Fruit fly (Drosophila melanogaster) whole organism, embryonic: ENCODE data around the gene CG8117.

Experiments used
- Atf6 ChIP-seq: fragments of 200-800 bp; sonication (Bioruptor generic); IDR thresholded peaks from 2 replicates; pipeline ENCODE4 v1.3.6; 2022; ENCODE audit warnings: missing biosample characterization, missing genetic modification characterization
- CG10147 ChIP-seq: fragments of 200-800 bp; sonication (Bioruptor generic); optimal IDR thresholded peaks from 2 replicates; lab custom pipeline; 2019; ENCODE audit warnings: missing biosample characterization, mild to moderate bottlenecking, missing genetic modification characterization, moderate library complexity
- CG10209 ChIP-seq: fragments of 200-800 bp; sonication (Bioruptor generic); optimal IDR thresholded peaks from 3 replicates; lab custom pipeline; 2017; ENCODE audit warnings: missing biosample characterization, mild to moderate bottlenecking, missing genetic modification characterization, missing genetic modification reagents
- CG11504 ChIP-seq: fragments of 200-800 bp; sonication (Bioruptor generic); optimal IDR thresholded peaks from 3 replicates; lab custom pipeline; 2019; ENCODE audit warnings: missing biosample characterization, mild to moderate bottlenecking, missing genetic modification characterization, moderate library complexity
- CG1233 ChIP-seq: fragments of 200-800 bp; sonication (Bioruptor generic); optimal IDR thresholded peaks from 4 replicates; lab custom pipeline; 2018; ENCODE audit warnings: missing biosample characterization, mild to moderate bottlenecking, missing genetic modification characterization
- CG14441 ChIP-seq: fragments of 200-800 bp; sonication (Bioruptor generic); IDR thresholded peaks from 2 replicates; pipeline ENCODE4 v1.3.6; 2022; ENCODE audit warnings: missing biosample characterization, missing genetic modification characterization
- CG16863 ChIP-seq: fragments of 200-800 bp; sonication (Bioruptor generic); optimal IDR thresholded peaks from 3 replicates; lab custom pipeline; 2016; ENCODE audit warnings: missing biosample characterization, missing genetic modification characterization
- CG17359 ChIP-seq: fragments of 200-800 bp; sonication (Bioruptor generic); optimal IDR thresholded peaks from 3 replicates; lab custom pipeline; 2018; ENCODE audit warnings: missing biosample characterization, mild to moderate bottlenecking, missing genetic modification characterization, moderate library complexity
- CG17568 ChIP-seq: fragments of 200-800 bp; sonication (Bioruptor generic); optimal IDR thresholded peaks from 2 replicates; lab custom pipeline; 2018; ENCODE audit warnings: missing biosample characterization, mild to moderate bottlenecking, missing genetic modification characterization, moderate library complexity
- CG18619 ChIP-seq: fragments of 200-800 bp; sonication (Bioruptor generic); optimal IDR thresholded peaks from 3 replicates; lab custom pipeline; 2017; ENCODE audit warnings: missing biosample characterization, mild to moderate bottlenecking, missing genetic modification characterization
- CG3281 ChIP-seq: fragments of 200-800 bp; sonication (Bioruptor generic); optimal IDR thresholded peaks from 3 replicates; lab custom pipeline; 2017; ENCODE audit warnings: missing biosample characterization, mild to moderate bottlenecking, missing genetic modification characterization
- CG3407 ChIP-seq: fragments of 200-800 bp; sonication (Bioruptor generic); optimal IDR thresholded peaks from 2 replicates; lab custom pipeline; 2018; ENCODE audit warnings: missing biosample characterization, mild to moderate bottlenecking, missing genetic modification characterization
- CG6813 ChIP-seq: fragments of 200-800 bp; sonication (Bioruptor generic); optimal IDR thresholded peaks from 2 replicates; lab custom pipeline; 2017; ENCODE audit warnings: missing biosample characterization, missing genetic modification characterization, mild to moderate bottlenecking, moderate library complexity, missing genetic modification reagents
- CG6854 ChIP-seq: fragments of 200-800 bp; sonication (Bioruptor generic); optimal IDR thresholded peaks from 3 replicates; lab custom pipeline; 2017; ENCODE audit warnings: missing biosample characterization, mild to moderate bottlenecking, missing genetic modification characterization
- CG7928 ChIP-seq: fragments of 200-800 bp; sonication (Bioruptor generic); optimal IDR thresholded peaks from 2 replicates; lab custom pipeline; 2017; ENCODE audit warnings: missing biosample characterization, mild to moderate bottlenecking, missing genetic modification characterization
- CG8388 ChIP-seq: fragments of 200-800 bp; sonication (Bioruptor generic); optimal IDR thresholded peaks from 2 replicates; lab custom pipeline; 2019; ENCODE audit warnings: missing biosample characterization, mild to moderate bottlenecking, missing genetic modification characterization, moderate library complexity
- Dek ChIP-seq: fragments of 200-800 bp; sonication (Bioruptor generic); optimal IDR thresholded peaks from 3 replicates; lab custom pipeline; 2019; ENCODE audit warnings: missing biosample characterization, mild to moderate bottlenecking, missing genetic modification characterization, moderate library complexity
- Dfd ChIP-seq, 2 experiments: fragments of >200 bp; optimal IDR thresholded peaks; 2 replicates each; lab custom pipeline; 2017; ENCODE audit warnings: missing biosample characterization in 2 of 2, missing genetic modification characterization in 2 of 2
- Dp ChIP-seq: fragments of 200-800 bp; sonication (Bioruptor generic); optimal IDR thresholded peaks from 2 replicates; lab custom pipeline; 2018; ENCODE audit warnings: missing biosample characterization, mild to moderate bottlenecking, missing genetic modification characterization, moderate library complexity
- Fer1 ChIP-seq: fragments of 200-800 bp; sonication (Bioruptor generic); optimal IDR thresholded peaks from 2 replicates; lab custom pipeline; 2017; ENCODE audit warnings: missing biosample characterization, mild to moderate bottlenecking, missing genetic modification characterization
- Fer3 ChIP-seq: fragments of 200-800 bp; sonication (Bioruptor generic); optimal IDR thresholded peaks from 2 replicates; lab custom pipeline; 2018; ENCODE audit warnings: missing biosample characterization, mild to moderate bottlenecking, missing genetic modification characterization, moderate library complexity
- Hmr ChIP-seq: fragments of 200-800 bp; sonication (Bioruptor generic); optimal IDR thresholded peaks from 3 replicates; lab custom pipeline; 2017; ENCODE audit warnings: mild to moderate bottlenecking, missing biosample characterization, missing genetic modification reagents, missing genetic modification characterization
- Nf-YB ChIP-seq: fragments of 200-800 bp; sonication (Bioruptor generic); optimal IDR thresholded peaks from 3 replicates; lab custom pipeline; 2019; ENCODE audit warnings: missing biosample characterization, mild to moderate bottlenecking, missing genetic modification characterization, moderate library complexity
- PHDP ChIP-seq: fragments of 200-800 bp; sonication (Bioruptor generic); optimal IDR thresholded peaks from 3 replicates; lab custom pipeline; 2018; ENCODE audit warnings: missing biosample characterization, mild to moderate bottlenecking, missing genetic modification characterization, moderate library complexity
- Rfx ChIP-seq: fragments of 200-800 bp; sonication (Bioruptor generic); IDR thresholded peaks from 2 replicates; pipeline ENCODE4 v1.3.6; 2022; ENCODE audit warnings: missing biosample characterization, missing genetic modification characterization
- Sin3A ChIP-seq: fragments of >200 bp; optimal IDR thresholded peaks from 2 replicates; lab custom pipeline; 2018
- Sox100B ChIP-seq: fragments of 200-800 bp; sonication (Bioruptor generic); optimal IDR thresholded peaks from 3 replicates; lab custom pipeline; 2018; ENCODE audit warnings: missing biosample characterization, mild to moderate bottlenecking, missing genetic modification characterization
- Spps ChIP-seq: fragments of 200-800 bp; sonication (Bioruptor generic); optimal IDR thresholded peaks from 2 replicates; lab custom pipeline; 2018; ENCODE audit warnings: missing biosample characterization, mild to moderate bottlenecking, missing genetic modification characterization
- ase ChIP-seq: fragments of 200-800 bp; sonication (Bioruptor generic); IDR thresholded peaks from 3 replicates; pipeline ENCODE4 v1.3.6; 2022; ENCODE audit warnings: missing biosample characterization, missing genetic modification characterization
- az2 ChIP-seq: fragments of 200-800 bp; sonication (Bioruptor generic); optimal IDR thresholded peaks from 3 replicates; lab custom pipeline; 2016; ENCODE audit warnings: missing biosample characterization, missing genetic modification characterization
- bcd ChIP-seq: fragments of 200-800 bp; sonication (Bioruptor generic); optimal IDR thresholded peaks from 2 replicates; lab custom pipeline; 2017; ENCODE audit warnings: missing biosample characterization, mild to moderate bottlenecking, missing genetic modification characterization
- crol ChIP-seq: fragments of 200-800 bp; sonication (Bioruptor generic); IDR thresholded peaks from 2 replicates; pipeline ENCODE4 v1.3.6; 2022; ENCODE audit warnings: missing biosample characterization, missing genetic modification characterization
- crp ChIP-seq, 2 experiments: fragments of 200-800 bp; sonication (Bioruptor generic); optimal IDR thresholded peaks; 2 replicates in 1 of 2; 3 replicates in 1 of 2; lab custom pipeline; 2017; ENCODE audit warnings: missing biosample characterization in 2 of 2, missing genetic modification characterization in 2 of 2, mild to moderate bottlenecking in 1 of 2, moderate library complexity in 1 of 2
- da ChIP-seq: fragments of 200-800 bp; sonication (Bioruptor generic); optimal IDR thresholded peaks from 2 replicates; lab custom pipeline; 2016; ENCODE audit warnings: missing biosample characterization, missing genetic modification characterization
- dmrt99B ChIP-seq: fragments of 200-800 bp; sonication (Bioruptor generic); optimal IDR thresholded peaks from 2 replicates; lab custom pipeline; 2018; ENCODE audit warnings: missing biosample characterization, mild to moderate bottlenecking, missing genetic modification characterization, moderate library complexity
- fd3F ChIP-seq: fragments of 200-800 bp; sonication (Bioruptor generic); optimal IDR thresholded peaks from 2 replicates; lab custom pipeline; 2018; ENCODE audit warnings: missing biosample characterization, mild to moderate bottlenecking, missing genetic modification characterization, moderate library complexity
- ftz-f1 ChIP-seq: fragments of 200-800 bp; sonication (Bioruptor generic); optimal IDR thresholded peaks from 2 replicates; lab custom pipeline; 2016; ENCODE audit warnings: missing biosample characterization, missing genetic modification characterization
- otp ChIP-seq: fragments of 200-800 bp; sonication (Bioruptor generic); IDR thresholded peaks from 3 replicates; pipeline ENCODE4, ENCODE4 v1.3.6; 2022; ENCODE audit warnings: missing biosample characterization, missing genetic modification characterization
- pan ChIP-seq, 4 experiments: fragments of >200 bp in 3 of 4; fragments of 200-800 bp in 1 of 4; sonication (Bioruptor generic) in 1 of 4; optimal IDR thresholded peaks in 3 of 4; IDR thresholded peaks in 1 of 4; 2 replicates each; pipeline versions ENCODE4 v1.3.6 to Lab custom; 2017 to 2022; ENCODE audit warnings: missing biosample characterization in 2 of 4, missing genetic modification characterization in 2 of 4, mixed read lengths in 1 of 4
- pfk ChIP-seq: fragments of 200-800 bp; sonication (Bioruptor generic); optimal IDR thresholded peaks from 2 replicates; lab custom pipeline; 2018; ENCODE audit warnings: missing biosample characterization, mild to moderate bottlenecking, missing genetic modification characterization, moderate library complexity
- pzg ChIP-seq: fragments of 200-800 bp; sonication (Bioruptor generic); optimal IDR thresholded peaks from 3 replicates; lab custom pipeline; 2018; ENCODE audit warnings: missing biosample characterization, mild to moderate bottlenecking, missing genetic modification characterization, moderate library complexity
- schlank ChIP-seq: fragments of 200-800 bp; sonication (Bioruptor generic); optimal IDR thresholded peaks from 2 replicates; lab custom pipeline; 2018; ENCODE audit warnings: missing biosample characterization, mild to moderate bottlenecking, missing genetic modification characterization
- sd ChIP-seq: fragments of 200-800 bp; sonication (Bioruptor generic); optimal IDR thresholded peaks from 3 replicates; lab custom pipeline; 2018; ENCODE audit warnings: missing biosample characterization, mild to moderate bottlenecking, missing genetic modification characterization, moderate library complexity
- sens ChIP-seq: fragments of 200-800 bp; sonication (Bioruptor generic); peaks from one replicate; lab custom pipeline; 2016; ENCODE audit warnings: missing biosample characterization, missing genetic modification characterization
- seq ChIP-seq: fragments of 200-800 bp; sonication (Bioruptor generic); IDR thresholded peaks from 2 replicates; pipeline ENCODE4 v1.3.6; 2022; ENCODE audit warnings: missing biosample characterization, missing genetic modification characterization
- so ChIP-seq: fragments of 200-800 bp; sonication (Bioruptor generic); IDR thresholded peaks from 3 replicates; pipeline ENCODE4 v1.3.6; 2022; ENCODE audit warnings: missing biosample characterization, missing genetic modification characterization
- sug ChIP-seq: fragments of 200-800 bp; optimal IDR thresholded peaks from 2 replicates; lab custom pipeline; 2019; ENCODE audit warnings: missing biosample characterization, mild to moderate bottlenecking, missing genetic modification characterization, moderate library complexity
- trem ChIP-seq: fragments of 200-800 bp; optimal IDR thresholded peaks from 3 replicates; lab custom pipeline; 2019; ENCODE audit warnings: missing biosample characterization, mild to moderate bottlenecking, missing genetic modification characterization, moderate library complexity
- usp ChIP-seq: fragments of >200 bp; optimal IDR thresholded peaks from 2 replicates; lab custom pipeline; 2017; ENCODE audit warnings: missing biosample characterization, missing genetic modification characterization
- wor ChIP-seq: fragments of 200-800 bp; sonication (Bioruptor generic); IDR thresholded peaks from 2 replicates; pipeline ENCODE4 v1.3.6; 2022; ENCODE audit warnings: missing biosample characterization, missing genetic modification characterization
- yki ChIP-seq: fragments of >200 bp; optimal IDR thresholded peaks from 3 replicates; lab custom pipeline; 2018

Gene CG8117

DNA sequence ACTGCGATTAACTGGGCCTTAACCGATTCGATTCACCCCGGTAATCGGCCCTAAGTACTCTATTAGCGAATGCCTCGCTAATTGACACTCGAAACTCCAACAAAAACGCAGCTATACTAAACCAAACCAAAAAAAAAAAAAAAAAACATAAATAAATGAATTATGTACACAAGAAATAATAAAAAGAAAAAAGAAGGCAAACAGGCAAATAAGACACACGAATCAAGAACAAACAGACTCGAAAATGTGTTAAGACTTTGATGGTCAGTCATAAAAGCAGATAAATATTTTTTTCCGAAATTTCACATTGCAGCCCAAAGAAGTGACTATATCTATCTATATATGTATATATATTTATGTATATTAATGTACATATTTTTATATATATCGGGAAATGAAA, 4.1 kb upstream of the CG8117 start (continued):
- TF ChIP-seq Dfd (GFP tag; optimal IDR thresholded peaks at IDR 0.05; lab: Kevin White, UChicago) (no peak), CG6813 (no peak), Hmr (peak; percentile 20), Dek (tag; lab: Kevin White, UChicago) (no peak), Dp (GFP tag; lab: Kevin White, UChicago) (no peak), sd (no peak), CG1233 (GFP tag; lab: Kevin White, UChicago) (peak; percentile 4), sens (peak; percentile 59), pfk (no peak), CG17568 (GFP tag; lab: Kevin White, UChicago) (peak; percentile 18), CG10147 (GFP tag; lab: Kevin White, UChicago) (no peak), yki (lab: Kevin White, UChicago) (no peak), Sox100B (GFP tag; lab: Kevin White, UChicago) (peak; percentile 13), wor (GFP tag; lab: Robert Waterston, UW) (no peak), crol (GFP tag; lab: Robert Waterston, UW) (no peak), PHDP (tag; lab: Kevin White, UChicago) (peak; percentile 39), CG8388 (no peak), trem (tag; lab: Kevin White, UChicago) (no peak), otp (GFP tag; lab: Robert Waterston, UW) (0 out of 3 replicates have a peak, but pooled peaks have one; percentile 46), Fer3 (tag; lab: Kevin White, UChicago) (peak; percentile 28), Sin3A (no peak), Atf6 (GFP tag; lab: Robert Waterston, UW) (peak; percentile 43; the same call in 1 of the 2 replicates), usp (GFP tag; lab: Kevin White, UChicago) (no peak), pan (optimal IDR thresholded peaks at IDR 0.05; lab: Kevin White, UChicago) (no peak), pan (GFP tag; optimal IDR thresholded peaks at IDR 0.05 in 1 of 2, IDR thresholded peaks at IDR 0.05 in 1 of 2) (no peak), CG6854 (GFP tag; lab: Kevin White, UChicago) (no peak), fd3F (GFP tag; lab: Kevin White, UChicago) (peak; percentile 16), da (GFP tag; lab: Kevin White, UChicago) (no peak), sug (tag; lab: Kevin White, UChicago) (no peak), CG10209 (GFP tag; lab: Kevin White, UChicago) (peak; percentile 20), seq (GFP tag; lab: Robert Waterston, UW) (peak; percentile 51; the same call in 1 of the 2 replicates), dmrt99B (peak; percentile 4), CG11504 (tag; lab: Kevin White, UChicago) (peak; percentile 13), bcd (no peak), CG17359 (tag; lab: Kevin White, UChicago) (peak; percentile 41), Nf-YB (no peak), schlank (no peak), az2 (GFP tag; lab: Kevin White, UChicago) (no peak), CG16863 (no peak), CG7928 (no peak), so (GFP tag; lab: Robert Waterston, UW) (0 out of 3 replicates have a peak, but pooled peaks have one; percentile 29), Fer1 (GFP tag; lab: Kevin White, UChicago) (peak; percentile 34), Spps (no peak), CG3281 (GFP tag; lab: Kevin White, UChicago) (peak; percentile 22), ase (GFP tag; lab: Robert Waterston, UW) (no peak), Rfx (GFP tag; lab: Robert Waterston, UW) (no peak; the same call in 1 of the 2 replicates), pzg (GFP tag; lab: Kevin White, UChicago) (no peak), crp (GFP tag; optimal IDR thresholded peaks at IDR 0.05; lab: Kevin White, UChicago) (no peak), CG18619 (no peak), CG3407 (GFP tag; lab: Kevin White, UChicago) (peak; percentile 18), CG14441 (GFP tag; lab: Robert Waterston, UW) (no peak), ftz-f1 (GFP tag; lab: Kevin White, UChicago) (no peak)
